Worm (Caenorhabditis elegans): ENCODE results near the gene F14D12.1.

F14D12.1 gene

DNA sequence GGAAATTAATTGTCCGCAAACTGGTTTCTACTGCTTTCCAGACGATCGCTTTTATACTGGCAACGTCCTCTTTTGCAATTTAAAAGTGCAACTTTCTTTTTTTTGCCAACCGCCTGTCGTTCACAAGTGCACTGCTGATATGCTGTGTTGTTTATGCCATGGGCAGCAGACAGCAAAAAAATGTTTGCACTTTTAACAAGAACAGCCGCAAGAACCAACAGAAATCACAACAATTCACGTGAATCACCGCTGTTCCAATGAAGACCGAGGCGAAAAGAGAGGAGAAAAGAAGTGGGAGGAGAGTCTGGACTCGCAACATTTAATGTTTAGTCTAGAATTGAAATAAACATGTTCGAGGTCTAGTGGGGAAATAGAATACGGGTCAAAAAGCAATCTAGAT lies 50.2 kb downstream of the F14D12.1 start, which contains the start of gene T22B7.7:
Gene T22B7.7 (minus strand): TSS at position 262 of the 400 bp plus-strand sequence.
- TF ChIP-seq hmbx-1 (tag; optimal IDR thresholded peaks at IDR 0.05) (no peak), hmg-4 (GFP tag; optimal IDR thresholded peaks at IDR 0.05) (no peak), hnd-1 (tag; optimal IDR thresholded peaks at IDR 0.05) (no peak), F13C5.2 (tag; optimal IDR thresholded peaks at IDR 0.05) (no peak), pes-1 (GFP tag; IDR thresholded peaks at IDR 0.05) (no peak), B0310.2 (tag; optimal IDR thresholded peaks at IDR 0.05) (no peak), scrt-1 (GFP tag; IDR thresholded peaks at IDR 0.05) (no peak), flt-1 (GFP tag; IDR thresholded peaks at IDR 0.05) (no peak), tbx-11 (GFP tag; IDR thresholded peaks at IDR 0.05) (no peak)

DNA sequence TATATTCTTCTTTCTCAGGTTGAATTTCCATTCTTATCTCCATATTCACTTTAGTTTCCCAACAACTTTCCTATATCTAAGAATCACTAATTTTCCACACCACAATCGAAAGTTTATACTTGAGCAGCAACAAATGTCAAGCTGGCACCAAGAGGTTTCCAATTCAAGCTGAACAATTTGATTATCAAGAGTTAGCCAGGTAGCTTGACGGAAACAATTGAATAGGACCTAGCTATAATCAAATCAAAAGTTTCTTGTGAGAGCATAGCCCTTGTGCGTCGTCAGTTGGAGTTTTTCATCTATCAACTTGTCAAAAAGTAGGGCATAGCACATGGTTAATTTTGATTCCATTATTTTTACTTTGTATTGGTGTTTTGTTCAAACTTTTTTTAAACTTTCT lies 52.0 kb downstream of the F14D12.1 start:
- TF ChIP-seq ama-1 (optimal IDR thresholded peaks at IDR 0.05) = no peak
- TF ChIP-seq ceh-36 (tag; optimal IDR thresholded peaks at IDR 0.05) = no peak
- no peak for TF ChIP-seq aly-1 (tag; optimal IDR thresholded peaks at IDR 0.05)
- TF ChIP-seq sea-1 (GFP tag; conservative IDR thresholded peaks at IDR 0.05) = no peak
- no peak for TF ChIP-seq flt-1 (GFP tag; IDR thresholded peaks at IDR 0.05)
- TF ChIP-seq hmg-4 (GFP tag; optimal IDR thresholded peaks at IDR 0.05) = no peak
- no peak for TF ChIP-seq F13C5.2 (tag; optimal IDR thresholded peaks at IDR 0.05)
- no peak for TF ChIP-seq tra-4 (tag; optimal IDR thresholded peaks at IDR 0.05)
- TF ChIP-seq pes-1 (GFP tag; IDR thresholded peaks at IDR 0.05) = no peak
- TF ChIP-seq B0310.2 (tag; optimal IDR thresholded peaks at IDR 0.05) = no peak
- TF ChIP-seq tbx-37 (GFP tag; conservative IDR thresholded peaks at IDR 0.05) = no peak
- TF ChIP-seq hmbx-1 (tag; optimal IDR thresholded peaks at IDR 0.05) = no peak
- no peak for TF ChIP-seq ceh-13 (GFP tag; optimal IDR thresholded peaks at IDR 0.05)
- no peak for TF ChIP-seq tbx-11 (GFP tag; IDR thresholded peaks at IDR 0.05)
- TF ChIP-seq hnd-1 (tag; optimal IDR thresholded peaks at IDR 0.05) = no peak
- TF ChIP-seq ets-7 (tag; optimal IDR thresholded peaks at IDR 0.05) = no peak
- TF ChIP-seq scrt-1 (GFP tag; IDR thresholded peaks at IDR 0.05) = no peak
